Fruit fly (Drosophila melanogaster): ENCODE results near the gene IntS10.
A peak's percentile ranks its signal among the peaks of the same experiment; 100 is the strongest.

Gene IntS10

DNA sequence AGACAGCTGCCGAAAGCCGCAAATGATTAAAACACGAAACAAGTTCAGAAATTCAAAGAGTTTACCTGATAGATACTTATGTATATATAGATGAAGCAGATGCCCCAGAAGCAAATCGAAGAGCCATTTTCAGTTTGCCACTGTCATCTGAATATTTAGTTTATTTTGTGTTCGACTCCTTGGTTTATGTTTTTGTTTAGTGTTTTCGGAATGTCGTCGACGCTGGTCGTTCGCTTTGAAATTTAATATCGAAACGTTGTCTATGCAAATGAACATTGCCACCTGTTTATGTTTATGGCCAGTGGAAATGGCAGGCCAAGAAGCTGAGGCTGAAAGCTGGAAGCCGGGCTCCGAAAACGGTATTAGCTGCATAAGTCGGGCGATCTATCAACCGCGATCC is 44.5 kb downstream of the IntS10 start:
- no peak for TF ChIP-seq CG11617 (GFP tag; optimal IDR thresholded peaks at IDR 0.05)
- no peak for TF ChIP-seq Clk (GFP tag; optimal IDR thresholded peaks at IDR 0.05)
- TF ChIP-seq CG5204 (GFP tag; optimal IDR thresholded peaks at IDR 0.05): no peak
- no peak for TF ChIP-seq CG33017 (tag; optimal IDR thresholded peaks at IDR 0.05)
- no peak for TF ChIP-seq CG12768 (GFP tag; optimal IDR thresholded peaks at IDR 0.05)
- TF ChIP-seq cnc (optimal IDR thresholded peaks at IDR 0.05): no peak
- no peak for TF ChIP-seq cic (GFP tag; optimal IDR thresholded peaks at IDR 0.05)
- TF ChIP-seq CG7045 (GFP tag; optimal IDR thresholded peaks at IDR 0.05): no peak
- no peak for TF ChIP-seq pad (GFP tag; optimal IDR thresholded peaks at IDR 0.05)

DNA sequence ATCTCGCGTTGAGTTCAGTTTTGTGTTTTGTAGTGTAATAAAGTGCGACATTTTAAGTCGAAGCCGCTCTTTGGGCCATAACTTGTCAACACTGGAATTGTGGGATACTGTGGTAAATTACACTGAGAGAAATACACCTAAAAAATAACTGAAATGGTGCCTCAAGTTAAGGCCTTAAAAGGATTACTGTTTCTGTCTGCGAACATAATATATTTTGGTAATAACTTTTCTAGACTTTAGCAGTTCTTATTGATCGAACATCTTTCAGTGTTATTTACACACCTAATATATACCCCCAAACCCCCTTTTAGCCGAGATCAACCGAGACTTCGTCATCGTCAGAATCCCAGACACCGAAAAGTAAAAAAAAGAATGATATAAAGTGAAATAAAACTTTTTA is 45.3 kb downstream of the IntS10 start:
- no peak for TF ChIP-seq CG11617 (GFP tag; optimal IDR thresholded peaks at IDR 0.05)
- TF ChIP-seq CG14711 (tag; optimal IDR thresholded peaks at IDR 0.05): no peak
- no peak for TF ChIP-seq CG1620 (GFP tag; optimal IDR thresholded peaks at IDR 0.05)
- TF ChIP-seq CG5204 (GFP tag; optimal IDR thresholded peaks at IDR 0.05): no peak
- TF ChIP-seq CG33017 (tag; optimal IDR thresholded peaks at IDR 0.05): no peak
- TF ChIP-seq kay (GFP tag; ENCODE audit: borderline replicate concordance): no peak
- TF ChIP-seq tj (GFP tag; optimal IDR thresholded peaks at IDR 0.05): no peak
- no peak for TF ChIP-seq Clk (GFP tag; optimal IDR thresholded peaks at IDR 0.05)
- TF ChIP-seq cic (GFP tag; optimal IDR thresholded peaks at IDR 0.05): no peak
- no peak for TF ChIP-seq bab1 (GFP tag; optimal IDR thresholded peaks at IDR 0.05)

DNA sequence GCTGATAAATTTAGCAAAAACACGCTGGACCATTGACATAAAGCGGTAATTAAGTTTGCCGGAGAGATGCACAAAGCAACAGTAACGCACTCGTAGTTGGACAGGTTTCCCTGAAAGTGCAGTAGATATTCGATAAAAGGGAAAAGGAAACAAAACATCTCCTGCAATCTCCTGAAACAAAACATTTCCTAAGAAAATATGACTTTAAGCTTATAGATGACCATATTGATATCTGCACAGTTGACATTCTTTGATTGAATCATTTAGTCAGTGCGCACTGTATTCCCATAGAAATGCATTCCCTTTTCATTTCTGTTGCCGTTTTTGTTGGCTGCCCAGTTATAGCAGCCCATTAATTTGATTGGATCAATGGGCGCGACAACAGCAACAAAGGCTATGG is 46.3 kb downstream of the IntS10 start:
- no peak for TF ChIP-seq CG7045 (GFP tag; optimal IDR thresholded peaks at IDR 0.05)
- no peak for TF ChIP-seq tj (GFP tag; optimal IDR thresholded peaks at IDR 0.05)
- no peak for TF ChIP-seq toe (GFP tag; optimal IDR thresholded peaks at IDR 0.05)
- TF ChIP-seq cic (GFP tag; optimal IDR thresholded peaks at IDR 0.05): no peak

DNA sequence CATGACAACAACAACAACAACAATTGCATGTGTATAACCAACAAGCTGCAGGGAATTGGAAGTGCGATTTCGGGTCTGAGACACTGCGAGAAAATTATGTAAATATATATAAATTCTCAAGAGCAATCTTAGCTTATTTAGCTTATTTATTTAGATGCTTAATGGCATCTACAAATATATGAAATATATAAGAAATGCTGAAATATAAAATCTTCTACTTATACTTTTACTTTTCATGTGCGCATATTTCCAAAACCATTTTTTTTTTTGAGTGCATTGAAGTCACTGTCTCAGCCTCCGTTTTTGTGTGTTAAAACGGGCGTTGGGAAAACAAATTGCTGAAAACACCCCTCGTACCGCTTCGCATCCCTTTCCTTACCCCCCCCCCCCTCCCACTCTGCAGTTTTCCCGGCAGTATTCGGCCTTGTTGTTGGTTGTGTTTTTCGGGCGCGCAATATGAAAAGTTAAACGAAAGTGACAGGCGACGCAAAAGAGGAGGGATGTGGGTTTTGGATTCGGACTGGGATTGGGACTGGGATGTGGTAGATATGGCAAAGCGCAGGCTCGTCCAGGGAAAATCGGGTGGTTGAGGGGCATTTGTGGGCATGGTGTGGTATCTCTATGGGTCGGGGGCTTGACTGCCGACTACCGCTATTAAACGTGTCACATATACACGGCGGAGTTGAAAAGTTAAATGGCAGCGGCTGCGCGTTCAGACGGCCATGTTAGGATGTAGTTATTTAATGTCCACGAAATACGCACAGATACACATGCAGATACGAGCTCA is 48.9 kb downstream of the IntS10 start:
- no peak for TF ChIP-seq Crg-1 (GFP tag; optimal IDR thresholded peaks at IDR 0.05)
- TF ChIP-seq Clk (GFP tag; optimal IDR thresholded peaks at IDR 0.05): no peak
- TF ChIP-seq cnc (optimal IDR thresholded peaks at IDR 0.05): no peak
- TF ChIP-seq kay (GFP tag; ENCODE audit: borderline replicate concordance): no peak
- TF ChIP-seq pad (GFP tag; optimal IDR thresholded peaks at IDR 0.05): no peak
- no peak for TF ChIP-seq Hr96 (GFP tag; optimal IDR thresholded peaks at IDR 0.05)
- no peak for TF ChIP-seq cic (GFP tag; optimal IDR thresholded peaks at IDR 0.05)
- no peak for TF ChIP-seq CG1620 (GFP tag; optimal IDR thresholded peaks at IDR 0.05)
- TF ChIP-seq CG7101 (tag; optimal IDR thresholded peaks at IDR 0.05): no peak
- no peak for TF ChIP-seq ovo (GFP tag; optimal IDR thresholded peaks at IDR 0.05)
- TF ChIP-seq CG11617 (GFP tag; optimal IDR thresholded peaks at IDR 0.05): no peak
- TF ChIP-seq CG12768 (GFP tag; optimal IDR thresholded peaks at IDR 0.05): no peak
- TF ChIP-seq Mnt (GFP tag; optimal IDR thresholded peaks at IDR 0.05): no peak
- no peak for TF ChIP-seq CG5204 (GFP tag; optimal IDR thresholded peaks at IDR 0.05)
- no peak for TF ChIP-seq tj (GFP tag; optimal IDR thresholded peaks at IDR 0.05)
- no peak for TF ChIP-seq bab1 (GFP tag; optimal IDR thresholded peaks at IDR 0.05)
- no peak for TF ChIP-seq CG7045 (GFP tag; optimal IDR thresholded peaks at IDR 0.05)

DNA sequence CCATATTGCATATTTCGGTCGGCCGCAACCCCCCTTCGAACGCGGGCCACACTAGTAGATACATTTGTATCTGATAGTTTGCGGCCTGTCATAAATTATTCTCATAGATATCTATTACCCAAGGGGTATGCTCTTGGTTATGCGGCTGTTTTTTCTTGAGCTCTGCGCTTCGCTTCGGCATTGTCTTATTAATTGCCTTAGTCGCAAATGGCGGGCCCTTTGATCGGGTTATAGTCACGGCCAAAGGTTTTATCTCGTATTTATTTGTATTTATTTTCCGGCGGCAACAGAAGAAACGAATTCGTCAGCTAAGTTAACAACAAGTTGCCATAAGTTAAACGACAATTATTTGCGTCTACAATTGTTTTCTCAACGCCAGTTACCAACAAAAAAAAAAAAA is 49.5 kb downstream of the IntS10 start:
- TF ChIP-seq kay (GFP tag; ENCODE audit: borderline replicate concordance): peak; percentile 61
- no peak for TF ChIP-seq ovo (GFP tag; optimal IDR thresholded peaks at IDR 0.05)
